ENCODE assay signal across 3 fruit fly cellular contexts in genomic region chr3R:14456214-14456862, dm6.
TF ChIP-seq lines count a peak whose summit lies in the region.

No protein-coding gene starts in this region.

- TF ChIP-seq CTCF in whole organism, embryonic (GFP tag; optimal IDR thresholded peaks at IDR 0.05; lab: Kevin White, UChicago), result no peak

TF ChIP-seq in whole organism, embryonic, 481 proteins besides CTCF, POLR2A, EP300 and RAD21 (continues in another document):
- TF ChIP-seq Jarid2 (GFP tag; optimal IDR thresholded peaks at IDR 0.05; lab: Kevin White, UChicago), result no peak
- peak; percentile 97 for TF ChIP-seq CG2199 (GFP tag; IDR thresholded peaks at IDR 0.05; lab: Robert Waterston, UW)
- no peak for TF ChIP-seq sens-2 (GFP tag; IDR thresholded peaks at IDR 0.05; lab: Robert Waterston, UW)
- TF ChIP-seq CG6254 (GFP tag; optimal IDR thresholded peaks at IDR 0.05; lab: Kevin White, UChicago), result no peak
- TF ChIP-seq CG12236 (GFP tag; optimal IDR thresholded peaks at IDR 0.05; lab: Kevin White, UChicago), result no peak
- TF ChIP-seq crp (GFP tag; optimal IDR thresholded peaks at IDR 0.05; lab: Kevin White, UChicago), result no peak
- no peak for TF ChIP-seq Asciz (GFP tag; optimal IDR thresholded peaks at IDR 0.05; lab: Kevin White, UChicago)
- TF ChIP-seq dmrt11E (tag; optimal IDR thresholded peaks at IDR 0.05; lab: Kevin White, UChicago), result peak; percentile 17
- peak; percentile 47 for TF ChIP-seq CG10979 (tag; optimal IDR thresholded peaks at IDR 0.05; lab: Kevin White, UChicago)
- TF ChIP-seq GATAe (GFP tag; conservative IDR thresholded peaks at IDR 0.05; lab: Robert Waterston, UW), result no peak
- no peak for TF ChIP-seq CG16815 (GFP tag; optimal IDR thresholded peaks at IDR 0.05; lab: Kevin White, UChicago)
- no peak for TF ChIP-seq CG2202 (tag; optimal IDR thresholded peaks at IDR 0.05; lab: Kevin White, UChicago)
- TF ChIP-seq CG11085 (GFP tag; IDR thresholded peaks at IDR 0.05; lab: Robert Waterston, UW), result no peak
- TF ChIP-seq jing (GFP tag; optimal IDR thresholded peaks at IDR 0.05; lab: Kevin White, UChicago), result no peak
- no peak for TF ChIP-seq nau (GFP tag; optimal IDR thresholded peaks at IDR 0.05; lab: Kevin White, UChicago)
- peak; percentile 21 for TF ChIP-seq CG1832 (GFP tag; optimal IDR thresholded peaks at IDR 0.05; lab: Kevin White, UChicago)
- TF ChIP-seq bcd (GFP tag; optimal IDR thresholded peaks at IDR 0.05; lab: Kevin White, UChicago), result no peak
- TF ChIP-seq HLH54F (GFP tag; optimal IDR thresholded peaks at IDR 0.05; lab: Kevin White, UChicago), result no peak
- TF ChIP-seq stwl (tag; optimal IDR thresholded peaks at IDR 0.05; lab: Kevin White, UChicago), result no peak
- no peak for TF ChIP-seq Doc3 (GFP tag; IDR thresholded peaks at IDR 0.05; lab: Robert Waterston, UW; ENCODE audit: partially characterized antibody)
- TF ChIP-seq CG4854 (GFP tag; optimal IDR thresholded peaks at IDR 0.05; lab: Kevin White, UChicago), result no peak
- TF ChIP-seq CG18262 (tag; optimal IDR thresholded peaks at IDR 0.05; lab: Kevin White, UChicago), result peak; percentile 49
- TF ChIP-seq CG17912 (GFP tag; optimal IDR thresholded peaks at IDR 0.05; lab: Kevin White, UChicago), result no peak
- TF ChIP-seq CHES-1-like (GFP tag; optimal IDR thresholded peaks at IDR 0.05; lab: Kevin White, UChicago), result no peak
- TF ChIP-seq nmo (GFP tag; optimal IDR thresholded peaks at IDR 0.05; lab: Kevin White, UChicago), result peak; percentile 5
- TF ChIP-seq CG8290 (GFP tag; optimal IDR thresholded peaks at IDR 0.05; lab: Kevin White, UChicago), result no peak
- TF ChIP-seq CG8290 (tag; optimal IDR thresholded peaks at IDR 0.05; lab: Kevin White, UChicago), result no peak
- TF ChIP-seq fd96Cb (tag; optimal IDR thresholded peaks at IDR 0.05; lab: Kevin White, UChicago), result peak; percentile 3
- TF ChIP-seq chn (GFP tag; optimal IDR thresholded peaks at IDR 0.05; lab: Kevin White, UChicago), result no peak
- no peak for TF ChIP-seq CG10321 (GFP tag; IDR thresholded peaks at IDR 0.05; lab: Robert Waterston, UW)
- no peak for TF ChIP-seq pros (GFP tag; optimal IDR thresholded peaks at IDR 0.05; lab: Kevin White, UChicago)
- peak; percentile 8 for TF ChIP-seq Blimp-1 (GFP tag; optimal IDR thresholded peaks at IDR 0.05; lab: Kevin White, UChicago)

TF ChIP-seq in whole organism, prepupa, 60 proteins besides CTCF, POLR2A, EP300 and RAD21 (continues in another document):
- TF ChIP-seq CG10631 (GFP tag; optimal IDR thresholded peaks at IDR 0.05; lab: Kevin White, UChicago), result no peak
- TF ChIP-seq CG11902 (GFP tag; optimal IDR thresholded peaks at IDR 0.05; lab: Kevin White, UChicago), result no peak
- TF ChIP-seq Ets21C (GFP tag; optimal IDR thresholded peaks at IDR 0.05; lab: Kevin White, UChicago), result no peak
- no peak for TF ChIP-seq dac (GFP tag; optimal IDR thresholded peaks at IDR 0.05; lab: Kevin White, UChicago)
- TF ChIP-seq CG7368 (GFP tag; optimal IDR thresholded peaks at IDR 0.05; lab: Kevin White, UChicago), result no peak
- TF ChIP-seq dsx (GFP tag; optimal IDR thresholded peaks at IDR 0.05; lab: Kevin White, UChicago; ENCODE audit: poor library complexity, severe bottlenecking), result no peak
- TF ChIP-seq CG3032 (tag; optimal IDR thresholded peaks at IDR 0.05; lab: Kevin White, UChicago), result no peak
- no peak for TF ChIP-seq spab (GFP tag; optimal IDR thresholded peaks at IDR 0.05; lab: Kevin White, UChicago)
- peak; percentile 32 for TF ChIP-seq Lpt (GFP tag; optimal IDR thresholded peaks at IDR 0.05; lab: Kevin White, UChicago)
- TF ChIP-seq CG11762 (GFP tag; optimal IDR thresholded peaks at IDR 0.05; lab: Kevin White, UChicago; ENCODE audit: insufficient read depth), result no peak
- TF ChIP-seq CG8632 (GFP tag; optimal IDR thresholded peaks at IDR 0.05; lab: Kevin White, UChicago), result no peak
- no peak for TF ChIP-seq Blimp-1 (GFP tag; optimal IDR thresholded peaks at IDR 0.05; lab: Kevin White, UChicago)
- TF ChIP-seq Sox14 (GFP tag; optimal IDR thresholded peaks at IDR 0.05; lab: Kevin White, UChicago), result no peak
- peak; percentile 81 for TF ChIP-seq Eip78C (GFP tag; lab: Kevin White, UChicago)
- peak; percentile 22 for TF ChIP-seq Met (GFP tag; optimal IDR thresholded peaks at IDR 0.05; lab: Kevin White, UChicago)
- no peak for TF ChIP-seq acj6 (GFP tag; optimal IDR thresholded peaks at IDR 0.05; lab: Kevin White, UChicago)
- TF ChIP-seq salr (GFP tag; optimal IDR thresholded peaks at IDR 0.05; lab: Kevin White, UChicago), result no peak
- peak; percentile 13 for TF ChIP-seq net (GFP tag; optimal IDR thresholded peaks at IDR 0.05; lab: Kevin White, UChicago)
- no peak for TF ChIP-seq Smox (GFP tag; optimal IDR thresholded peaks at IDR 0.05; lab: Kevin White, UChicago)
- no peak for TF ChIP-seq ss (GFP tag; optimal IDR thresholded peaks at IDR 0.05; lab: Kevin White, UChicago)
- peak; percentile 46 for TF ChIP-seq svp (GFP tag; lab: Kevin White, UChicago)
- no peak for TF ChIP-seq CG10669 (GFP tag; optimal IDR thresholded peaks at IDR 0.05; lab: Kevin White, UChicago)
- TF ChIP-seq fkh (GFP tag; optimal IDR thresholded peaks at IDR 0.05; lab: Kevin White, UChicago), result no peak
- TF ChIP-seq Ets96B (tag; optimal IDR thresholded peaks at IDR 0.05; lab: Kevin White, UChicago), result no peak
- TF ChIP-seq pdm3 (GFP tag; optimal IDR thresholded peaks at IDR 0.05; lab: Kevin White, UChicago), result no peak
- no peak for TF ChIP-seq Eip93F (GFP tag; optimal IDR thresholded peaks at IDR 0.05; lab: Kevin White, UChicago)
- TF ChIP-seq CG34406 (GFP tag; optimal IDR thresholded peaks at IDR 0.05; lab: Kevin White, UChicago), result no peak
- TF ChIP-seq CG6792 (GFP tag; optimal IDR thresholded peaks at IDR 0.05; lab: Kevin White, UChicago), result no peak
- TF ChIP-seq OdsH (GFP tag; optimal IDR thresholded peaks at IDR 0.05; lab: Kevin White, UChicago), result peak; percentile 18
- peak; percentile 21 for TF ChIP-seq CG6276 (GFP tag; optimal IDR thresholded peaks at IDR 0.05; lab: Kevin White, UChicago)
- no peak for TF ChIP-seq lz (GFP tag; optimal IDR thresholded peaks at IDR 0.05; lab: Kevin White, UChicago)
- no peak for TF ChIP-seq cyc (GFP tag; optimal IDR thresholded peaks at IDR 0.05; lab: Kevin White, UChicago)
- TF ChIP-seq topi (GFP tag; optimal IDR thresholded peaks at IDR 0.05; lab: Kevin White, UChicago), result no peak
- TF ChIP-seq CG31627 (GFP tag; optimal IDR thresholded peaks at IDR 0.05; lab: Kevin White, UChicago), result no peak

TF ChIP-seq in whole organism, pupa, 21 proteins besides CTCF, POLR2A, EP300 and RAD21:
- TF ChIP-seq CG15710 (tag; optimal IDR thresholded peaks at IDR 0.05; lab: Kevin White, UChicago) (no peak), CG32121 (GFP tag; IDR thresholded peaks at IDR 0.05; lab: Robert Waterston, UW) (no peak), CG17806 (tag; optimal IDR thresholded peaks at IDR 0.05; lab: Kevin White, UChicago) (no peak), CG4496 (GFP tag; IDR thresholded peaks at IDR 0.05; lab: Robert Waterston, UW) (no peak), CG14655 (GFP tag; optimal IDR thresholded peaks at IDR 0.05; lab: Kevin White, UChicago) (peak; percentile 62), CG10348 (GFP tag; IDR thresholded peaks at IDR 0.05; lab: Robert Waterston, UW) (no peak), Snoo (tag; optimal IDR thresholded peaks at IDR 0.05; lab: Kevin White, UChicago) (no peak), CG8301 (tag; optimal IDR thresholded peaks at IDR 0.05; lab: Kevin White, UChicago) (peak; percentile 66)

Comparison
In these comparisons a context has a peak if more than half of its experiments do, and no peak if none do; other contexts are left out.
1. Of the 7 proteins assayed by ChIP-seq in both whole organism, embryonic and whole organism, prepupa: peak only in whole organism, embryonic: Blimp-1; only in whole organism, prepupa: Gug and Lpt; in both: none; in neither: 4.